Fruit fly (Drosophila melanogaster) whole organism, adult: ENCODE data around the gene CG31464.

Experiments used
- CG12768 ChIP-seq: fragments of 200-800 bp; sonication (Bioruptor generic); optimal IDR thresholded peaks from 2 replicates; lab custom pipeline; 2017; ENCODE audit warnings: missing biosample characterization, missing genetic modification characterization, mild to moderate bottlenecking, moderate library complexity, missing genetic modification reagents
- CG14711 ChIP-seq: fragments of 200-800 bp; sonication (Bioruptor generic); optimal IDR thresholded peaks from 2 replicates; lab custom pipeline; 2018; ENCODE audit warnings: missing biosample characterization, mild to moderate bottlenecking, missing genetic modification characterization, moderate library complexity
- CG1620 ChIP-seq: fragments of 200-800 bp; sonication (Bioruptor generic); optimal IDR thresholded peaks from 2 replicates; lab custom pipeline; 2016; ENCODE audit warnings: missing biosample characterization, missing genetic modification characterization
- CG33017 ChIP-seq: fragments of 200-800 bp; sonication (Bioruptor generic); optimal IDR thresholded peaks from 2 replicates; lab custom pipeline; 2018; ENCODE audit warnings: missing biosample characterization, mild to moderate bottlenecking, missing genetic modification characterization, moderate library complexity
- CG7101 ChIP-seq: fragments of 200-800 bp; sonication (Bioruptor generic); optimal IDR thresholded peaks from 2 replicates; lab custom pipeline; 2018; ENCODE audit warnings: missing biosample characterization, mild to moderate bottlenecking, missing genetic modification characterization, moderate library complexity
- Clk ChIP-seq: fragments of 200-800 bp; sonication (Bioruptor generic); optimal IDR thresholded peaks from 2 replicates; lab custom pipeline; 2017; ENCODE audit warnings: missing biosample characterization, missing genetic modification characterization
- Crg-1 ChIP-seq: fragments of 200-800 bp; sonication (Bioruptor generic); optimal IDR thresholded peaks from 2 replicates; lab custom pipeline; 2016; ENCODE audit warnings: missing biosample characterization, missing genetic modification characterization
- Hr96 ChIP-seq: fragments of 200-800 bp; sonication (Bioruptor generic); optimal IDR thresholded peaks from 2 replicates; lab custom pipeline; 2016; ENCODE audit warnings: missing biosample characterization, missing genetic modification characterization
- Mnt ChIP-seq: fragments of 200-800 bp; sonication (Bioruptor generic); optimal IDR thresholded peaks from 2 replicates; lab custom pipeline; 2016; ENCODE audit warnings: missing biosample characterization, mild to moderate bottlenecking, missing genetic modification characterization
- bab1 ChIP-seq: fragments of 200-800 bp; sonication (Bioruptor generic); optimal IDR thresholded peaks from 3 replicates; lab custom pipeline; 2019; ENCODE audit warnings: missing biosample characterization, mild to moderate bottlenecking, missing genetic modification characterization, moderate library complexity
- cic ChIP-seq: fragments of 200-800 bp; sonication (Bioruptor generic); optimal IDR thresholded peaks from 2 replicates; lab custom pipeline; 2017; ENCODE audit warnings: missing biosample characterization, mild to moderate bottlenecking, missing genetic modification characterization, moderate library complexity
- cnc ChIP-seq, 2 experiments: fragments of >200 bp; optimal IDR thresholded peaks; 2 replicates each; lab custom pipeline; 2017
- kay ChIP-seq: fragments of 200-800 bp; sonication (Bioruptor generic); peaks from one replicate; lab custom pipeline; 2016; ENCODE audit warnings: missing biosample characterization, missing genetic modification characterization, borderline replicate concordance

DNA sequence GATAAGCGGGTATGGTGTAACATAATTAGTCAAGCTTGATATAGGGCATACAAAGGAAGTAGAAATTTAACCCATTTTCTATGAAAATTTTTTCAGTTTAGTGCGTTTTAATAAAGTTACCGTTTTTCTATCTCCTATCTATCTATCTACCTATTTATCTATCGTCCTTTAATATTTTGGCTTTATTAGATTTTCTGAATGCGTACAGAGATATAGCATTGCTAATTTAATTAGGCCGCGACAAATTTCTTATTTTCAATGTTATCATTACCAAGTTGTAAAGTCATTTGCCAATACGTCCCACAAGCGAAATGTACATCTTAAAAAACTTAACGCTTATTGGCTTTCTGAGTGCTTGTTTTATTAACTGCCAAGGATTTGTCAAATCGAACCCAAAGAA, 42.9 kb upstream of the CG31464 start, which contains the start of gene CG15864:
- TF ChIP-seq Crg-1 (GFP tag; lab: Kevin White, UChicago) (no peak), CG33017 (no peak), cic (no peak), kay (no peak), Clk (no peak), CG7101 (tag; lab: Kevin White, UChicago) (no peak), CG14711 (tag; lab: Kevin White, UChicago) (no peak), cnc (optimal IDR thresholded peaks at IDR 0.05; lab: Kevin White, UChicago) (no peak), CG1620 (GFP tag; lab: Kevin White, UChicago) (no peak), Mnt (GFP tag; lab: Kevin White, UChicago) (no peak), CG12768 (no peak), bab1 (GFP tag; lab: Kevin White, UChicago) (no peak), Hr96 (no peak)
